Worm (Caenorhabditis elegans) whole organism, early embryonic: ENCODE data around the gene dpy-9.

Experiments used
- flt-1 ChIP-seq: fragments of 200-800 bp; sonication (Bioruptor generic); IDR thresholded peaks from 2 replicates; pipeline ENCODE4 v1.3.6; 2022; ENCODE audit warnings: missing genetic modification characterization, missing compliant biosample characterization
- hmbx-1 ChIP-seq: sonication (generic microtip); optimal IDR thresholded peaks from 2 replicates; lab custom pipeline; 2016; ENCODE audit warnings: mild to moderate bottlenecking, missing genetic modification characterization, missing compliant biosample characterization
- tra-4 ChIP-seq: sonication (generic microtip); optimal IDR thresholded peaks from 2 replicates; lab custom pipeline; 2017; ENCODE audit warnings: missing genetic modification characterization, missing compliant biosample characterization

DNA sequence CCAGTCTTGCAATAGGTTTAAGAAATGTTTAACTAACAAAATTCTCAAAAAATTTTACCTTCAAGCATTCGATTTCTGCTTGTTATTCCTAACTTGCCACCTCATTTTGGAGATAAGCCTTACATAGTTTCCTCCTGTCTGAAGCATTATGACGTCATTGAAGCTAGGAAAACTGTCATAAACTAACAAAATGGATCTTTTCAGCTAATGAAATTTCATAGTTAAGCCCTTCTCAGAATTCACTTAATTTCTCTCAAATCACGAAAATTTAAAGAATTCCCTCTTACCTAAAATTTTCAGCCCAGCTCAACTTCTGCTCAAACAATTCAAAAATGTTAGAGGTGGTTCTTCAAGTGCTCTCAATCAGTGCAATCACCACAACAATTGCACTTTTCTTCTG, 48.2 kb upstream of the dpy-9 start, which contains the start of gene swt-1:
- no peak for TF ChIP-seq hmbx-1 (tag; lab: Kevin White, UChicago)
- TF ChIP-seq tra-4 (tag; lab: Kevin White, UChicago): no peak
- no peak for TF ChIP-seq flt-1 (GFP tag; lab: Robert Waterston, UW)
